Worm (Caenorhabditis elegans): ENCODE results near the gene T19H12.12.

DNA sequence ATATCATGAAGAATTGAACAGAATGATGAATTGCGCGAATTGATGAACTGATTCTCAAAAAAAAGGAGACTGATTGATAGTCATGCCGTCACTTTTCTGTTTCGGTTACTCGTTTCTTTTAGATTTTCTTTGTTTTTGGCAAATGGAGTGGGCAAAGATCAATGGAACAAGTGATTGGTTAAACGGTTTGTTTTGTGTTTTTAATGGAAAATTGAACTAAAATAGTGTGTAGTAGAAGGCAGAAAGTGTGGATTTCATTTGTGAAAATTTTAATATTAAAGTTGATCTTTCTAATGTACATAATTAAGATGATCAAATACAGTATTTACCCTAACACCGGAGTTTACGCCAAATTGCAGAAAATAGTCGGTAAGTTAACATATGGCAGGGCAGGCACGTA is 44.7 kb upstream of the T19H12.12 start, which contains the start of gene nas-9:
- TF ChIP-seq sem-4 (tag; optimal IDR thresholded peaks at IDR 0.05) (no peak), sma-9 (GFP tag; optimal IDR thresholded peaks at IDR 0.05) (no peak), sma-9 (tag; optimal IDR thresholded peaks at IDR 0.05) (no peak), unc-39 (tag; optimal IDR thresholded peaks at IDR 0.05) (no peak), elt-1 (tag; optimal IDR thresholded peaks at IDR 0.05) (no peak), nhr-25 (tag; optimal IDR thresholded peaks at IDR 0.05) (no peak), ama-1 (optimal IDR thresholded peaks at IDR 0.05) (no peak), lin-13 (GFP tag; optimal IDR thresholded peaks at IDR 0.05) (no peak), nhr-11 (tag; optimal IDR thresholded peaks at IDR 0.05) (no peak), ztf-4 (tag; optimal IDR thresholded peaks at IDR 0.05) (no peak)
